Fruit fly (Drosophila melanogaster) whole organism, pupa: ENCODE data around the gene Takl1.

Experiments
- CG10348 ChIP-seq: fragments of 200-800 bp; sonication (Bioruptor generic); IDR thresholded peaks from 2 replicates; pipeline ENCODE4 v1.3.6; 2022; ENCODE audit warnings: missing biosample characterization, missing genetic modification characterization
- CG12605 ChIP-seq: fragments of 200-800 bp; sonication (Bioruptor generic); IDR thresholded peaks from 2 replicates; pipeline ENCODE4 v1.3.6; 2022; ENCODE audit warnings: missing biosample characterization, missing genetic modification characterization
- CG13204 ChIP-seq: fragments of 200-800 bp; sonication (Bioruptor generic); optimal IDR thresholded peaks from 2 replicates; lab custom pipeline; 2018; ENCODE audit warnings: missing biosample characterization, mild to moderate bottlenecking, missing genetic modification characterization, moderate library complexity
- CG14655 ChIP-seq: fragments of 200-800 bp; sonication (Bioruptor generic); optimal IDR thresholded peaks from 3 replicates; lab custom pipeline; 2017; ENCODE audit warnings: mild to moderate bottlenecking, missing biosample characterization, missing genetic modification reagents, missing genetic modification characterization
- CG15710 ChIP-seq: fragments of 200-800 bp; sonication (Bioruptor generic); optimal IDR thresholded peaks from 2 replicates; lab custom pipeline; 2018; ENCODE audit warnings: missing biosample characterization, mild to moderate bottlenecking, missing genetic modification characterization, moderate library complexity
- CG17806 ChIP-seq: fragments of 200-800 bp; sonication (Bioruptor generic); optimal IDR thresholded peaks from 2 replicates; lab custom pipeline; 2018; ENCODE audit warnings: missing biosample characterization, mild to moderate bottlenecking, missing genetic modification characterization, moderate library complexity
- CG32121 ChIP-seq: fragments of 200-800 bp; sonication (Bioruptor generic); IDR thresholded peaks from 2 replicates; pipeline ENCODE4 v1.3.6; 2022; ENCODE audit warnings: missing biosample characterization, missing genetic modification characterization
- CG34367 ChIP-seq: fragments of 200-800 bp; sonication (Bioruptor generic); optimal IDR thresholded peaks from 2 replicates; lab custom pipeline; 2018; ENCODE audit warnings: missing biosample characterization, mild to moderate bottlenecking, missing genetic modification characterization
- CG4496 ChIP-seq: fragments of 200-800 bp; sonication (Bioruptor generic); IDR thresholded peaks from 3 replicates; pipeline ENCODE4 v1.3.6; 2022; ENCODE audit warnings: missing biosample characterization, missing genetic modification characterization
- CG8159 ChIP-seq: fragments of 200-800 bp; sonication (Bioruptor generic); optimal IDR thresholded peaks from 3 replicates; lab custom pipeline; 2018; ENCODE audit warnings: missing biosample characterization, mild to moderate bottlenecking, missing genetic modification characterization, moderate library complexity
- CG8301 ChIP-seq: fragments of 200-800 bp; sonication (Bioruptor generic); optimal IDR thresholded peaks from 2 replicates; lab custom pipeline; 2018; ENCODE audit warnings: missing biosample characterization, mild to moderate bottlenecking, missing genetic modification characterization
- CG9948 ChIP-seq: fragments of 200-800 bp; sonication (Bioruptor generic); optimal IDR thresholded peaks from 2 replicates; lab custom pipeline; 2018; ENCODE audit warnings: missing biosample characterization, mild to moderate bottlenecking, missing genetic modification characterization, moderate library complexity
- D1 ChIP-seq: fragments of 200-800 bp; sonication (Bioruptor generic); optimal IDR thresholded peaks from 2 replicates; lab custom pipeline; 2018; ENCODE audit warnings: missing biosample characterization, mild to moderate bottlenecking, missing genetic modification characterization, moderate library complexity
- EcR ChIP-seq: fragments of 200-800 bp; sonication (Bioruptor generic); optimal IDR thresholded peaks from 3 replicates; lab custom pipeline; 2019; ENCODE audit warnings: missing biosample characterization, missing genetic modification characterization, mild to moderate bottlenecking, moderate library complexity, missing genetic modification reagents
- Ets98B ChIP-seq: fragments of 200-800 bp; sonication (Bioruptor generic); IDR thresholded peaks from 2 replicates; pipeline ENCODE4 v1.3.6; 2022; ENCODE audit warnings: missing biosample characterization, missing genetic modification characterization
- Pif1A ChIP-seq: fragments of 200-800 bp; sonication (Bioruptor generic); optimal IDR thresholded peaks from 3 replicates; lab custom pipeline; 2016; ENCODE audit warnings: missing biosample characterization, missing genetic modification characterization
- Pif1B ChIP-seq: fragments of 200-800 bp; sonication (Bioruptor generic); optimal IDR thresholded peaks from 3 replicates; lab custom pipeline; 2016; ENCODE audit warnings: missing biosample characterization, missing genetic modification characterization
- Snoo ChIP-seq: fragments of 200-800 bp; sonication (Bioruptor generic); optimal IDR thresholded peaks from 3 replicates; lab custom pipeline; 2017; ENCODE audit warnings: missing biosample characterization, mild to moderate bottlenecking, missing genetic modification characterization, inconsistent platforms
- fd96Ca ChIP-seq: fragments of 200-800 bp; sonication (Bioruptor generic); IDR thresholded peaks from 3 replicates; pipeline ENCODE4 v1.3.6; 2022; ENCODE audit warnings: missing biosample characterization, missing genetic modification characterization
- gl ChIP-seq: fragments of 200-800 bp; sonication (Bioruptor generic); optimal IDR thresholded peaks from 2 replicates; lab custom pipeline; 2018; ENCODE audit warnings: missing biosample characterization, mild to moderate bottlenecking, missing genetic modification characterization
- rn ChIP-seq: fragments of 200-800 bp; sonication (Bioruptor generic); IDR thresholded peaks from 2 replicates; pipeline ENCODE4 v1.3.6; 2022; ENCODE audit warnings: missing biosample characterization, missing genetic modification characterization

The Takl1 gene

DNA sequence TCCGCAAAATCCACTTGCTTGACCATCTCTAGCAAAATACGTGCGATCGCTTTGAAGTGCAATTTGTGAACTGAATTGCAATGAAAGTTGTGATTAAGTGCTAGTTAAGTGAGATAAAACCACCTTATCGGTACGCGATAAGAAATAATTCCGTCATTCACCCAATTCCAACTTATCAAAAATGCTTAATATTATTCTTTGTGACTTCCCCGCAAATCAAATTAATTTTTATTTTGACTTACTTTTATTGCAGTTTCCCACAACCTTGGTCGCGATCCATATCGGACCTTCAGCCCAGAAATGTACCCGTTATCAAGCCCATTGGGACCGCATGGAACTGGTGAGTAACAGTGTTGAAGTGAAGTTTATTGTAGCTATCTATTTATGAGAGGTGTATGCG is at the start of gene Takl1:
Takl1 (minus strand) TSS at position 59 of the 400 bp plus-strand sequence.
- TF ChIP-seq CG8301 (tag; lab: Kevin White, UChicago) (no peak), Ets98B (GFP tag; lab: Robert Waterston, UW) (no peak), fd96Ca (GFP tag; lab: Robert Waterston, UW) (no peak), rn (GFP tag; lab: Robert Waterston, UW) (no peak), CG34367 (no peak), CG8159 (tag; lab: Kevin White, UChicago) (no peak), CG9948 (tag; lab: Kevin White, UChicago) (no peak), CG14655 (GFP tag; lab: Kevin White, UChicago) (no peak)

DNA sequence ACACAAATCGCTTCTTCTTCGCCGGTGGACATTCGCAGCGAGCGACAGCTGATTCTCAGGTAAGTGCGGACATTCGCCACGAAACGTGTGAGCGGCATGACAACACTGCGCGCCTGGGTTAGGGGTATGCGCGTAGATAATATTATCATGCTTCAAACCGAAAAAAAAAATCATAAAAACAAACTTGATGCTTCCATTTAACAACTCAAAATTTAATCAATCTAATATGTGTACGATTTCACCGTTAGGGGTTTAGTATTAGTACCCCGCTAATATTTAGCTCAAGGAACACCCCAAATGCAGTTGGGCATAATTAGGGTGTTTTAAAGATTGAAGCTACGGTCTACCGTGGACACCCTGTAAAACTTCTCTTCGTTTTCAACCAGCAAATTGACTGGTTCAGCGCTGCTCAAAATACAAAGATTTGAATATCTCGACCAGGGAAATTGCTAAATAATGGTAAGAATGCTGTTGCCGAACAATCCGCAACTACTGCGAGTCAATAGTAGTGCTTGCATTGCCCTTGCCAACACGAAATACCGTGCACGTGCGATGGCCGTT is 49.5 kb upstream of the Takl1 start, which contains the start of the genes CG17271 and RpS20:
CG17271 (minus strand) TSS at position 34 of the 561 bp plus-strand sequence.
RpS20 (plus strand) TSS at position 367 of the 561 bp plus-strand sequence.
- TF ChIP-seq gl: peak; percentile 51
- TF ChIP-seq CG15710 (tag; lab: Kevin White, UChicago): peak; percentile 77
- TF ChIP-seq CG10348 (GFP tag; lab: Robert Waterston, UW): no peak; the same call in 1 of the 2 replicates
- TF ChIP-seq CG14655 (GFP tag; lab: Kevin White, UChicago): no peak
- no peak for TF ChIP-seq CG13204 (GFP tag; lab: Kevin White, UChicago)
- peak; percentile 90 for TF ChIP-seq fd96Ca (GFP tag; lab: Robert Waterston, UW)
- peak; percentile 32 for TF ChIP-seq EcR (GFP tag; lab: Kevin White, UChicago)
- peak; percentile 88 for TF ChIP-seq Ets98B (GFP tag; lab: Robert Waterston, UW)
- no peak for TF ChIP-seq Pif1A (GFP tag; lab: Kevin White, UChicago)
- TF ChIP-seq CG8159 (tag; lab: Kevin White, UChicago): peak; percentile 74
- no peak for TF ChIP-seq Pif1B (GFP tag; lab: Kevin White, UChicago)
- TF ChIP-seq CG32121 (GFP tag; lab: Robert Waterston, UW): peak; percentile 83
- peak; percentile 75 for TF ChIP-seq Snoo (tag; lab: Kevin White, UChicago)
- peak; percentile 80 for TF ChIP-seq CG8301 (tag; lab: Kevin White, UChicago)
- peak; percentile 59 for TF ChIP-seq CG9948 (tag; lab: Kevin White, UChicago)
- peak; percentile 74 for TF ChIP-seq CG17806 (tag; lab: Kevin White, UChicago)
- TF ChIP-seq CG12605: peak; percentile 67
- TF ChIP-seq CG34367: peak; percentile 64
- TF ChIP-seq D1 (tag; lab: Kevin White, UChicago): no peak
- peak; percentile 76 for TF ChIP-seq rn (GFP tag; lab: Robert Waterston, UW)
- TF ChIP-seq CG4496 (GFP tag; lab: Robert Waterston, UW): peak; percentile 92

DNA sequence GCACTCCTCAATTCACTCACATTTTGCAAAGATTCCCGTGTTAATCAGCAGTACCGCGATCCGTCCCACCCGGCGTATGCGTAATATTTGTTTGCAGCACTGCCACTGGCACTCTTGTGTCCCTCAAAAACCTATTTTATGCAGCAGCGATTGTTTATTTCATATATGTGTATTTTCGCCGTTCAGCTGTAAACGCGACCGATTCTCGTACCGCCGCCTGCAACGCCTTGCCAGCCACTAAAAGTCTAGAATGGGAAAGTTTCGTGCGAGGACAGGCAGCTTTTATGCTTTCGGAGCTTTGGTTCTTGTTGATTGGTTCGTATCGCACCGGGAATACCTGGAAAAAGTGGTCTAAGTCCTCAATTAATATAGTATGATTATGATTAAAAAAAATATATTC is 46.3 kb upstream of the Takl1 start, which contains the start of gene CG17270:
CG17270 (minus strand) TSS at position 241 of the 400 bp plus-strand sequence.
- TF ChIP-seq CG32121 (GFP tag; lab: Robert Waterston, UW): 0 out of 2 replicates have a peak, but pooled peaks have one; percentile 8
- TF ChIP-seq Pif1B (GFP tag; lab: Kevin White, UChicago): no peak
- TF ChIP-seq gl: no peak

DNA sequence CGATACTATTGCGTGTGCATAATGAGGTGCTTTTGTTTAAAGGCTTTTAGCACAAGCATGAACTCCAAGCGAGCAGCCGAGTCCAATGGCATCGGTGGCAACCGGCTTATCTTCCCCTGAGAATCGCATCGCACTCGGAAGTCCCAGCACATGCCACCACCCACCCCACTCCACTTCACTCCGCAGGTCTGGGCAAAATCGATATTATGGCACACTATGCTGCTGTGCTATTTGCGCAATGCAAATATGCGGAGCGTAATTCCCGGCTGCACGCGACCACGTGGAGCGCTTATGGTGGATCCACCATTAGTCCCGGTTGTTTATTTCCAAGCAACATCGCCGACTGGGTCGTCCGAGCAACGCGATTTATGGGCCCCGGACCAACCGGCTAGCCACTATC is 45.8 kb upstream of the Takl1 start:
- TF ChIP-seq CG17806 (tag; lab: Kevin White, UChicago) (no peak), CG4496 (GFP tag; lab: Robert Waterston, UW) (0 out of 3 replicates have a peak, but pooled peaks have one; percentile 20)

DNA sequence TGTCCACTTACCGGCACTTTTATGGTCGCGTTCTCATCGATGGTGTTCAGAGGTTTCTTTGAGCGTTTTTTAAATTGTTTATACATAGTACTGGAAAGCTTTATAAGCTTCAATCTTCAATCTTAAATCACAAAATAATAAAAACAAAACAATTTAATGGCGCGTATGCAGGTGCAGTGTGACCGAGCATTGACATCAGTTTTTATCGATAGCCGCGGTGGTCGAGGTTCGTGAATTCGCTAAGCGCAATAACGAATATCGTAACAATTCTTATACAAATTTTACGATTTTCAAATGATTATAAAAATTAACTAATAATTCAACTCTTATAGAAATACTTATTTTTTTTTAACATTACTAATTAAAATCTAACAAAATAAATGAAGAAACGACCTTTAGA is 43.6 kb upstream of the Takl1 start, which contains the start of gene Fancd2:
Fancd2 (minus strand) TSS at position 183 of the 400 bp plus-strand sequence.
- peak; percentile 10 for TF ChIP-seq D1 (tag; lab: Kevin White, UChicago)
- no peak for TF ChIP-seq CG12605
- TF ChIP-seq CG14655 (GFP tag; lab: Kevin White, UChicago): no peak
- TF ChIP-seq gl: no peak
- TF ChIP-seq EcR (GFP tag; lab: Kevin White, UChicago): no peak
- no peak for TF ChIP-seq fd96Ca (GFP tag; lab: Robert Waterston, UW)

DNA sequence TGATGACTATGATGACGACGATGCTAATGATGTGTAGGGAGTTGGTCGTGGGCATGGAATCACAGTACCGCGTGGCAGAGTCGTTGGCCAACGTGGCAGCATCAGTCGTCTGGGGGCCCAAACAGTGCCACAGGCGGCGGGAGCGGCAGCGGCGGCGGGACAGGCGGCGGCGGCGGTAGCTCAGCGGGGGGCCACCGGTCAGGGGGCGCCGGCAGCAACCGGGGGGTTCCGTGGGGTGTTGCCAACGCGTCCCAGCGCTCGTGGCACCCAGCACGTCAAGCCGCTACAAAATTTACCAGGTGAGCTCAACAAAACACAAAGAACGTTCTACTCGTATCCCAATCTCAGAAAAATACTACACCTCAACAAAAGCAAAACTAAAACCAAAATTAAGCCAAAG is 29.9 kb upstream of the Takl1 start:
- TF ChIP-seq CG17806 (tag; lab: Kevin White, UChicago) (no peak), CG32121 (GFP tag; lab: Robert Waterston, UW) (no peak), Snoo (tag; lab: Kevin White, UChicago) (no peak), gl (no peak)

DNA sequence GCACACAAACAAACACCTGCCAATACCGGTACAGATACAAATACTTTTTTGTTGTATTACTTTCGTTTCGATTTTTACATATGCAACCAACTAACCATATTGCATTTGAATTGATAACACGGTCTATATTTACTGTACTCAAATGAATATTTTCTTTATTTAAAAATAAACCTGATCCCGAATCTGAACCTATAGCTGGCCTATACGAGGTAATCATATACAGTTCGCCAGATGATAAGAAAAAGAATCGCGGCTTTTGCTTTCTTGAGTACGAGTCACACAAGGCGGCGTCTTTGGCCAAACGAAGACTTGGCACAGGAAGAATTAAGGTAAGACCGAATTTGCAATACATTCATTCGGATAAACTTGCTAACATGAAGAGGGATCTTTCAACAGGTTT is 24.5 kb upstream of the Takl1 start:
- TF ChIP-seq CG8301 (tag; lab: Kevin White, UChicago) (no peak), CG4496 (GFP tag; lab: Robert Waterston, UW) (no peak), EcR (GFP tag; lab: Kevin White, UChicago) (no peak), CG17806 (tag; lab: Kevin White, UChicago) (no peak), CG10348 (GFP tag; lab: Robert Waterston, UW) (no peak), CG9948 (tag; lab: Kevin White, UChicago) (no peak), fd96Ca (GFP tag; lab: Robert Waterston, UW) (no peak), CG32121 (GFP tag; lab: Robert Waterston, UW) (no peak), CG13204 (GFP tag; lab: Kevin White, UChicago) (no peak), CG34367 (no peak), gl (no peak), CG14655 (GFP tag; lab: Kevin White, UChicago) (no peak), CG12605 (no peak), CG15710 (tag; lab: Kevin White, UChicago) (no peak), D1 (tag; lab: Kevin White, UChicago) (no peak), CG8159 (tag; lab: Kevin White, UChicago) (no peak), Ets98B (GFP tag; lab: Robert Waterston, UW) (no peak), rn (GFP tag; lab: Robert Waterston, UW) (no peak), Pif1A (GFP tag; lab: Kevin White, UChicago) (no peak), Snoo (tag; lab: Kevin White, UChicago) (no peak)
- TF ChIP-seq, all 21 proteins: peak for 0
